Fruit fly (Drosophila melanogaster): ENCODE measurements around the gene ATPsynepsilonL.

DNA sequence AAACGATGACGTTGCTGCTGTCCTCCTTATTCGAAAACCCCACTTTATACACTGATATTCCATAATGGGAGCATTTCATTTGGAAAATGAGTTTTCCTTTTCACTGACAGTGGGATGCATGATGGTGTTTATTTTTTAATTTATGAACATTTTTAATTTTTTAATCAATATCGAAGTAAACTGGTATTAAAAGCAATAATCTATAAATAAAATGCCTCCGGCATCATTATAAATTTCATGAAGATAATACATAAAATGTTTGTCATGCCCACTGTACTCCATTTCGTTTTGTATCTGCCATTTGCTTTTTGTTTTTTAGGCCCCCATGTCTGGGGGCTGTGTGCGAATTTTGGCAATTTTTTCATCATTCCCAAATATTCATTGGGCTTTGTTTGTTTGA is 8.5 kb downstream of the ATPsynepsilonL start:
- peak; percentile 39 for TF ChIP-seq psq (GFP tag; optimal IDR thresholded peaks at IDR 0.05)
- no peak for TF ChIP-seq Dfd (GFP tag; optimal IDR thresholded peaks at IDR 0.05)
- peak; percentile 56 for TF ChIP-seq Hnf4 (GFP tag; optimal IDR thresholded peaks at IDR 0.05)
- TF ChIP-seq CrebA (GFP tag; optimal IDR thresholded peaks at IDR 0.05; ENCODE audit: borderline replicate concordance): no peak
- TF ChIP-seq pan (optimal IDR thresholded peaks at IDR 0.05): no peak
- TF ChIP-seq sage (GFP tag; optimal IDR thresholded peaks at IDR 0.05): peak; percentile 14
- TF ChIP-seq Abd-B (GFP tag; optimal IDR thresholded peaks at IDR 0.05): no peak
- no peak for TF ChIP-seq Dif (GFP tag; optimal IDR thresholded peaks at IDR 0.05; ENCODE audit: partially characterized antibody)
